Fruit fly (Drosophila melanogaster) whole organism, embryonic: ENCODE results near the gene CG4709.

Experiments used
- Antp ChIP-seq: fragments of 200-800 bp; sonication (Bioruptor generic); optimal IDR thresholded peaks from 3 replicates; lab custom pipeline; 2016; ENCODE audit warnings: missing biosample characterization, missing genetic modification characterization
- Bdp1 ChIP-seq: fragments of 200-800 bp; sonication (Bioruptor generic); optimal IDR thresholded peaks from 3 replicates; lab custom pipeline; 2016; ENCODE audit warnings: missing biosample characterization, missing genetic modification characterization
- CG11085 ChIP-seq: fragments of 200-800 bp; sonication (Bioruptor generic); IDR thresholded peaks from 2 replicates; pipeline ENCODE4 v1.3.6; 2022; ENCODE audit warnings: missing biosample characterization, missing genetic modification characterization
- CG11093 ChIP-seq: fragments of 200-800 bp; sonication (Bioruptor generic); IDR thresholded peaks from 3 replicates; pipeline ENCODE4 v1.3.6; 2022; ENCODE audit warnings: missing biosample characterization, missing genetic modification characterization
- CG11560 ChIP-seq: fragments of 200-800 bp; sonication (Bioruptor generic); IDR thresholded peaks from 3 replicates; pipeline ENCODE4 v1.3.6; 2022; ENCODE audit warnings: missing biosample characterization, missing genetic modification characterization
- CG1233 ChIP-seq: fragments of 200-800 bp; sonication (Bioruptor generic); optimal IDR thresholded peaks from 4 replicates; lab custom pipeline; 2018; ENCODE audit warnings: missing biosample characterization, mild to moderate bottlenecking, missing genetic modification characterization
- CG13287 ChIP-seq: fragments of 200-800 bp; sonication (Bioruptor generic); IDR thresholded peaks from 2 replicates; pipeline ENCODE4 v1.3.6; 2022; ENCODE audit warnings: missing biosample characterization, missing genetic modification characterization; ENCODE audit not compliant: partially characterized antibody
- CG15601 ChIP-seq: fragments of 200-800 bp; sonication (Bioruptor generic); optimal IDR thresholded peaks from 3 replicates; lab custom pipeline; 2019; ENCODE audit warnings: missing biosample characterization, mild to moderate bottlenecking, missing genetic modification characterization, moderate library complexity
- CG2120 ChIP-seq: fragments of 200-800 bp; sonication (Bioruptor generic); optimal IDR thresholded peaks from 3 replicates; lab custom pipeline; 2016; ENCODE audit warnings: missing biosample characterization, missing genetic modification characterization
- CG2875 ChIP-seq: fragments of 200-800 bp; sonication (Bioruptor generic); optimal IDR thresholded peaks from 2 replicates; lab custom pipeline; 2017; ENCODE audit warnings: missing biosample characterization, mild to moderate bottlenecking, missing genetic modification characterization, missing genetic modification reagents
- CG3065 ChIP-seq: fragments of 200-800 bp; sonication (Bioruptor generic); optimal IDR thresholded peaks from 2 replicates; lab custom pipeline; 2016; ENCODE audit warnings: missing biosample characterization, missing genetic modification characterization
- CG31441 ChIP-seq: fragments of 200-800 bp; sonication (Bioruptor generic); IDR thresholded peaks from 2 replicates; pipeline ENCODE4 v1.3.6; 2022; ENCODE audit warnings: missing biosample characterization, missing genetic modification characterization
- CG32767 ChIP-seq: fragments of 200-800 bp; sonication (Bioruptor generic); IDR thresholded peaks from 2 replicates; pipeline ENCODE4 v1.3.6; 2022; ENCODE audit warnings: missing biosample characterization, missing genetic modification characterization
- CG32772 ChIP-seq: fragments of 200-800 bp; sonication (Bioruptor generic); IDR thresholded peaks from 2 replicates; pipeline ENCODE4 v1.3.6; 2022; ENCODE audit warnings: missing biosample characterization, missing genetic modification characterization
- CG8281 ChIP-seq: fragments of 200-800 bp; sonication (Bioruptor generic); optimal IDR thresholded peaks from 2 replicates; lab custom pipeline; 2018; ENCODE audit warnings: missing biosample characterization, mild to moderate bottlenecking, missing genetic modification characterization, moderate library complexity
- Dad ChIP-seq: fragments of 200-800 bp; sonication (Bioruptor generic); optimal IDR thresholded peaks from 3 replicates; lab custom pipeline; 2016; ENCODE audit warnings: missing biosample characterization, missing genetic modification characterization
- Dref ChIP-seq: fragments of 200-800 bp; sonication (Bioruptor generic); IDR thresholded peaks from 2 replicates; pipeline ENCODE4 v1.3.6; 2022; ENCODE audit warnings: missing biosample characterization, missing genetic modification characterization
- Eip74EF ChIP-seq, 2 experiments: fragments of 200-800 bp in 1 of 2; fragments of >200 bp in 1 of 2; sonication (Bioruptor generic) in 1 of 2; optimal IDR thresholded peaks; 2 replicates each; lab custom pipeline; 2017 to 2019; ENCODE audit warnings: missing biosample characterization in 2 of 2, missing genetic modification characterization in 2 of 2, mild to moderate bottlenecking in 1 of 2, moderate library complexity in 1 of 2
- H15 ChIP-seq: fragments of 200-800 bp; sonication (Bioruptor generic); IDR thresholded peaks from 3 replicates; pipeline ENCODE4 v1.3.6; 2022; ENCODE audit warnings: missing biosample characterization, missing genetic modification characterization
- HLH4C ChIP-seq: fragments of 200-800 bp; sonication (Bioruptor generic); IDR thresholded peaks from 3 replicates; pipeline ENCODE4 v1.3.6; 2022; ENCODE audit warnings: missing biosample characterization, missing genetic modification characterization; ENCODE audit not compliant: partially characterized antibody
- Hsf ChIP-seq: fragments of 200-800 bp; sonication (Bioruptor generic); optimal IDR thresholded peaks from 3 replicates; lab custom pipeline; 2016; ENCODE audit warnings: missing biosample characterization, missing genetic modification characterization
- Mrtf ChIP-seq: fragments of 200-800 bp; sonication (Bioruptor generic); IDR thresholded peaks from 3 replicates; pipeline ENCODE4 v1.3.6; 2022; ENCODE audit warnings: missing biosample characterization, missing genetic modification characterization
- Nf-YC ChIP-seq: fragments of 200-800 bp; optimal IDR thresholded peaks from 3 replicates; lab custom pipeline; 2019; ENCODE audit warnings: missing biosample characterization, mild to moderate bottlenecking, missing genetic modification characterization, moderate library complexity
- Opbp ChIP-seq: fragments of 200-800 bp; sonication (Bioruptor generic); IDR thresholded peaks from 3 replicates; pipeline ENCODE4 v1.3.6; 2022; ENCODE audit warnings: missing biosample characterization, missing genetic modification characterization; ENCODE audit not compliant: partially characterized antibody
- Poxn ChIP-seq: fragments of 200-800 bp; sonication (Bioruptor generic); IDR thresholded peaks from 2 replicates; pipeline ENCODE4 v1.3.6; 2022; ENCODE audit warnings: missing biosample characterization, missing genetic modification characterization
- Scr ChIP-seq: fragments of 200-800 bp; sonication (Bioruptor generic); IDR thresholded peaks from 2 replicates; pipeline ENCODE4 v1.3.6; 2022; ENCODE audit warnings: missing biosample characterization, missing genetic modification characterization; ENCODE audit not compliant: partially characterized antibody
- Six4 ChIP-seq: fragments of 200-800 bp; sonication (Bioruptor generic); optimal IDR thresholded peaks from 2 replicates; lab custom pipeline; 2016; ENCODE audit warnings: missing biosample characterization, missing genetic modification characterization
- Taf1 ChIP-seq: fragments of 200-800 bp; sonication (Bioruptor generic); IDR thresholded peaks from 2 replicates; pipeline ENCODE4 v1.3.6; 2022; ENCODE audit warnings: missing biosample characterization, missing genetic modification characterization
- Tbp ChIP-seq: fragments of >200 bp; optimal IDR thresholded peaks from 2 replicates; lab custom pipeline; 2018; ENCODE audit warnings: missing biosample characterization, missing genetic modification characterization
- Trl ChIP-seq, 3 experiments: fragments of >200 bp in 2 of 3; fragments of 200-800 bp in 1 of 3; sonication (Bioruptor generic) in 1 of 3; optimal IDR thresholded peaks; 2 replicates in 1 of 3; 3 replicates in 2 of 3; lab custom pipeline; 2016 to 2017; ENCODE audit warnings: missing biosample characterization in 1 of 3, missing genetic modification characterization in 1 of 3
- ap ChIP-seq: fragments of 200-800 bp; sonication (Bioruptor generic); IDR thresholded peaks from 2 replicates; pipeline ENCODE4 v1.3.6; 2022; ENCODE audit warnings: missing biosample characterization, missing genetic modification characterization
- bcd ChIP-seq: fragments of 200-800 bp; sonication (Bioruptor generic); optimal IDR thresholded peaks from 2 replicates; lab custom pipeline; 2017; ENCODE audit warnings: missing biosample characterization, mild to moderate bottlenecking, missing genetic modification characterization
- bowl ChIP-seq: fragments of 200-800 bp; sonication (Bioruptor generic); IDR thresholded peaks from 2 replicates; pipeline ENCODE4 v1.3.6; 2022; ENCODE audit warnings: missing biosample characterization, missing genetic modification characterization
- chif ChIP-seq, 2 experiments: fragments of 200-800 bp; sonication (Bioruptor generic); optimal IDR thresholded peaks; 3 replicates each; lab custom pipeline; 2016; ENCODE audit warnings: missing biosample characterization in 2 of 2, missing genetic modification characterization in 2 of 2
- chinmo ChIP-seq: fragments of 200-800 bp; sonication (Bioruptor generic); IDR thresholded peaks from 4 replicates; pipeline ENCODE4 v1.3.6; 2022; ENCODE audit warnings: missing biosample characterization, missing genetic modification characterization; ENCODE audit not compliant: partially characterized antibody
- da ChIP-seq: fragments of 200-800 bp; sonication (Bioruptor generic); optimal IDR thresholded peaks from 2 replicates; lab custom pipeline; 2016; ENCODE audit warnings: missing biosample characterization, missing genetic modification characterization
- disco-r ChIP-seq: fragments of 200-800 bp; sonication (Bioruptor generic); optimal IDR thresholded peaks from 2 replicates; lab custom pipeline; 2016; ENCODE audit warnings: missing biosample characterization, missing genetic modification characterization
- dmrt11E ChIP-seq: fragments of 200-800 bp; sonication (Bioruptor generic); optimal IDR thresholded peaks from 3 replicates; lab custom pipeline; 2018; ENCODE audit warnings: missing biosample characterization, mild to moderate bottlenecking, missing genetic modification characterization, moderate library complexity
- fd96Cb ChIP-seq: fragments of 200-800 bp; sonication (Bioruptor generic); optimal IDR thresholded peaks from 2 replicates; lab custom pipeline; 2018; ENCODE audit warnings: missing biosample characterization, mild to moderate bottlenecking, missing genetic modification characterization, moderate library complexity
- ftz-f1 ChIP-seq: fragments of 200-800 bp; sonication (Bioruptor generic); optimal IDR thresholded peaks from 2 replicates; lab custom pipeline; 2016; ENCODE audit warnings: missing biosample characterization, missing genetic modification characterization
- knrl ChIP-seq: fragments of 200-800 bp; sonication (Bioruptor generic); IDR thresholded peaks from 3 replicates; pipeline ENCODE4 v1.3.6; 2022; ENCODE audit warnings: missing biosample characterization, missing genetic modification characterization; ENCODE audit not compliant: partially characterized antibody
- odd ChIP-seq: fragments of 200-800 bp; sonication (Bioruptor generic); optimal IDR thresholded peaks from 2 replicates; lab custom pipeline; 2017; ENCODE audit warnings: missing biosample characterization, mild to moderate bottlenecking, missing genetic modification characterization
- onecut ChIP-seq: fragments of 200-800 bp; sonication (Bioruptor generic); IDR thresholded peaks from 2 replicates; pipeline ENCODE4 v1.3.6; 2022; ENCODE audit warnings: missing biosample characterization, missing genetic modification characterization
- peb ChIP-seq: fragments of 200-800 bp; sonication (Bioruptor generic); IDR thresholded peaks from 2 replicates; pipeline ENCODE4 v1.3.6; 2022; ENCODE audit warnings: missing biosample characterization, missing genetic modification characterization
- schlank ChIP-seq: fragments of 200-800 bp; sonication (Bioruptor generic); optimal IDR thresholded peaks from 2 replicates; lab custom pipeline; 2018; ENCODE audit warnings: missing biosample characterization, mild to moderate bottlenecking, missing genetic modification characterization
- tin ChIP-seq: fragments of 200-800 bp; sonication (Bioruptor generic); optimal IDR thresholded peaks from 3 replicates; lab custom pipeline; 2016; ENCODE audit warnings: missing biosample characterization, missing genetic modification characterization
- toy ChIP-seq: fragments of 200-800 bp; sonication (Bioruptor generic); IDR thresholded peaks from 2 replicates; pipeline ENCODE4 v1.3.6; 2022; ENCODE audit warnings: missing biosample characterization, missing genetic modification characterization
- tx ChIP-seq: fragments of 200-800 bp; sonication (Bioruptor generic); optimal IDR thresholded peaks from 2 replicates; lab custom pipeline; 2016; ENCODE audit warnings: missing biosample characterization, missing genetic modification characterization
- wor ChIP-seq: fragments of 200-800 bp; sonication (Bioruptor generic); IDR thresholded peaks from 2 replicates; pipeline ENCODE4 v1.3.6; 2022; ENCODE audit warnings: missing biosample characterization, missing genetic modification characterization

Gene CG4709

dm6 chr2L:9984078-9984772, 30.1 kb downstream of the CG4709 start, which contains the start of gene bib (continued):
- TF ChIP-seq tin (GFP tag; lab: Kevin White, UChicago) (peak; percentile 85), toy (GFP tag; lab: Robert Waterston, UW) (no peak), Trl (optimal IDR thresholded peaks at IDR 0.05; lab: Kevin White, UChicago) (no peak), Trl (GFP tag; optimal IDR thresholded peaks at IDR 0.05; lab: Kevin White, UChicago) (peak; percentile 24), bowl (0 out of 2 replicates have a peak, but pooled peaks have one; percentile 26), Opbp (peak; percentile 49; the same call in 2 of the 3 replicates), da (GFP tag; lab: Kevin White, UChicago) (no peak), Tbp (GFP tag; lab: Kevin White, UChicago) (no peak), CG1233 (GFP tag; lab: Kevin White, UChicago) (peak; percentile 80), wor (GFP tag; lab: Robert Waterston, UW) (peak; percentile 40; the same call in 1 of the 2 replicates), CG32767 (GFP tag; lab: Robert Waterston, UW) (peak; percentile 59), dmrt11E (tag; lab: Kevin White, UChicago) (peak; percentile 96), HLH4C (no peak), onecut (peak; percentile 75), ap (no peak), Poxn (no peak), fd96Cb (tag; lab: Kevin White, UChicago) (peak; percentile 85), CG11085 (GFP tag; lab: Robert Waterston, UW) (no peak), Eip74EF (GFP tag; optimal IDR thresholded peaks at IDR 0.05; lab: Kevin White, UChicago) (peak in 1 of 2 experiments; percentile 81), CG3065 (GFP tag; lab: Kevin White, UChicago) (peak; percentile 51), Mrtf (GFP tag; lab: Robert Waterston, UW) (peak; percentile 65; the same call in 2 of the 3 replicates), chinmo (no peak), Bdp1 (peak; percentile 35), bcd (GFP tag; lab: Kevin White, UChicago) (peak; percentile 86), Scr (GFP tag; lab: Robert Waterston, UW) (peak; percentile 22; the same call in 1 of the 2 replicates), CG2120 (GFP tag; lab: Kevin White, UChicago) (peak; percentile 56), Six4 (peak; percentile 81), Taf1 (no peak), Dref (GFP tag; lab: Robert Waterston, UW) (0 out of 2 replicates have a peak, but pooled peaks have one; percentile 33), Hsf (GFP tag; lab: Kevin White, UChicago) (peak; percentile 69), schlank (no peak), CG31441 (GFP tag; lab: Robert Waterston, UW) (peak; percentile 96), CG32772 (peak; percentile 58), CG13287 (no peak), Dad (GFP tag; lab: Kevin White, UChicago) (peak; percentile 34), CG8281 (tag; lab: Kevin White, UChicago) (peak; percentile 53), CG2875 (GFP tag; lab: Kevin White, UChicago) (peak; percentile 88), chif (GFP tag; optimal IDR thresholded peaks at IDR 0.05; lab: Kevin White, UChicago) (peak in 1 of 2 experiments; percentile 64), CG11093 (GFP tag; lab: Robert Waterston, UW) (peak; percentile 71), peb (GFP tag; lab: Robert Waterston, UW) (peak; percentile 48), disco-r (no peak), odd (GFP tag; lab: Kevin White, UChicago) (peak; percentile 79), CG15601 (tag; lab: Kevin White, UChicago) (peak; percentile 86), Antp (GFP tag; lab: Kevin White, UChicago) (peak; percentile 10), CG11560 (tag; lab: Robert Waterston, UW) (no peak), knrl (GFP tag; lab: Robert Waterston, UW) (no peak), H15 (GFP tag; lab: Robert Waterston, UW) (peak; percentile 64; the same call in 1 of the 3 replicates), tx (GFP tag; lab: Kevin White, UChicago) (peak; percentile 12), ftz-f1 (GFP tag; lab: Kevin White, UChicago) (no peak), Nf-YC (tag; lab: Kevin White, UChicago) (peak; percentile 64)
